Fruit fly (Drosophila melanogaster) whole organism, pupa: ENCODE measurements around the gene Pdp1.

Source experiments
- CG14655 ChIP-seq: fragments of 200-800 bp; sonication (Bioruptor generic); optimal IDR thresholded peaks from 3 replicates; lab custom pipeline; 2017; ENCODE audit warnings: mild to moderate bottlenecking, missing biosample characterization, missing genetic modification reagents, missing genetic modification characterization
- D1 ChIP-seq: fragments of 200-800 bp; sonication (Bioruptor generic); optimal IDR thresholded peaks from 2 replicates; lab custom pipeline; 2018; ENCODE audit warnings: missing biosample characterization, mild to moderate bottlenecking, missing genetic modification characterization, moderate library complexity
- Ets98B ChIP-seq: fragments of 200-800 bp; sonication (Bioruptor generic); IDR thresholded peaks from 2 replicates; pipeline ENCODE4 v1.3.6; 2022; ENCODE audit warnings: missing biosample characterization, missing genetic modification characterization
- Snoo ChIP-seq: fragments of 200-800 bp; sonication (Bioruptor generic); optimal IDR thresholded peaks from 3 replicates; lab custom pipeline; 2017; ENCODE audit warnings: missing biosample characterization, mild to moderate bottlenecking, missing genetic modification characterization, inconsistent platforms

DNA sequence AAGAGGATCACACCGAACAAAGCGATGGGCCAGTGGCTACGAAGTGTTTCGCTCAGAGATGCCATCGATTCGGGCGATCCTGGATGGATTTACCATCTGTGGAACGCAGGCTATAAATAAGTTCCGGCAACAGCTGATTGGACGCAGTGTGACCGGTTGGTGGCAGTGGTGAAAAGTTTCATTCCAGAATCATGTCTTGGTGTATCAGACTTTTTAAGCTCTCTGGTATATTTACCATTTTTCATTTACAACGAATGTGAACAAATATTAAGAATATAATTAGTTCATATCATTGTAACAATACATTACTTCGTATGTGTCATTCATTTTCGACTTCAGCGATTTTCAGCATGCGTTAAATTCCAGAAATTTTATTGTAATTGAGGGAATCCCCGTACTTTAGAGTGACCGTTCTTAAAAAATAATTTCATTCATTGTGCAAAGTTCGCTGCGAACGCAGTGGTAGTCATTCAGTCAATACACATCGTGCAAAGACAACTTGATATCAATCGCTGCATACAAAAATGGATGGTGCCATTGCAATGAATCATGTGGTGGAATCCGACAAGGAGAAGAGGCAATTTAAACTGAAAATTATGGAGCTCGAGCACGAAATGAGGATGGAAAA lies 47.9 kb upstream of the Pdp1 start, which contains the start of gene Tmem43:
- TF ChIP-seq Ets98B (GFP tag; lab: Robert Waterston, UW) (no peak), D1 (no peak), Snoo (tag; lab: Kevin White, UChicago) (no peak), CG14655 (GFP tag; lab: Kevin White, UChicago) (no peak)
